Fruit fly (Drosophila melanogaster) whole organism, embryonic: ENCODE data around the gene CG32639.
A peak's percentile ranks its signal among the peaks of the same experiment; 100 is the strongest.

Source experiments
- Aef1 ChIP-seq: fragments of 200-800 bp; sonication (Bioruptor generic); IDR thresholded peaks from 3 replicates; pipeline ENCODE4 v1.3.6; 2022; ENCODE audit warnings: missing biosample characterization, missing genetic modification characterization
- Atf6 ChIP-seq: fragments of 200-800 bp; sonication (Bioruptor generic); IDR thresholded peaks from 2 replicates; pipeline ENCODE4 v1.3.6; 2022; ENCODE audit warnings: missing biosample characterization, missing genetic modification characterization
- Bgb ChIP-seq: fragments of 200-800 bp; sonication (Bioruptor generic); IDR thresholded peaks from 2 replicates; pipeline ENCODE4 v1.3.6; 2022; ENCODE audit warnings: missing biosample characterization, missing genetic modification characterization; ENCODE audit not compliant: partially characterized antibody
- CG10209 ChIP-seq: fragments of 200-800 bp; sonication (Bioruptor generic); optimal IDR thresholded peaks from 3 replicates; lab custom pipeline; 2017; ENCODE audit warnings: missing biosample characterization, mild to moderate bottlenecking, missing genetic modification characterization, missing genetic modification reagents
- CG10959 ChIP-seq: fragments of 200-800 bp; sonication (Bioruptor generic); IDR thresholded peaks from 2 replicates; pipeline ENCODE4 v1.3.6; 2022; ENCODE audit warnings: missing biosample characterization, missing genetic modification characterization
- CG12659 ChIP-seq: fragments of 200-800 bp; sonication (Bioruptor generic); optimal IDR thresholded peaks from 3 replicates; lab custom pipeline; 2017; ENCODE audit warnings: mild to moderate bottlenecking, missing biosample characterization, missing genetic modification reagents, missing genetic modification characterization
- CG13424 ChIP-seq: fragments of 200-800 bp; sonication (Bioruptor generic); optimal IDR thresholded peaks from 2 replicates; lab custom pipeline; 2019; ENCODE audit warnings: missing biosample characterization, mild to moderate bottlenecking, missing genetic modification characterization, moderate library complexity
- CG13894 ChIP-seq: fragments of 200-800 bp; sonication (Bioruptor generic); optimal IDR thresholded peaks from 3 replicates; lab custom pipeline; 2018; ENCODE audit warnings: missing biosample characterization, mild to moderate bottlenecking, missing genetic modification characterization, moderate library complexity
- CG1647 ChIP-seq: fragments of 200-800 bp; sonication (Bioruptor generic); optimal IDR thresholded peaks from 3 replicates; lab custom pipeline; 2016; ENCODE audit warnings: missing biosample characterization, missing genetic modification characterization
- CG17361 ChIP-seq: fragments of 200-800 bp; sonication (Bioruptor generic); IDR thresholded peaks from 3 replicates; pipeline ENCODE4 v1.3.6; 2022; ENCODE audit warnings: missing biosample characterization, missing genetic modification characterization
- CG17912 ChIP-seq: fragments of 200-800 bp; sonication (Bioruptor generic); optimal IDR thresholded peaks from 2 replicates; lab custom pipeline; 2018; ENCODE audit warnings: missing biosample characterization, mild to moderate bottlenecking, missing genetic modification characterization
- CG1792 ChIP-seq: fragments of 200-800 bp; sonication (Bioruptor generic); optimal IDR thresholded peaks from 2 replicates; lab custom pipeline; 2016; ENCODE audit warnings: missing biosample characterization, missing genetic modification characterization
- CG1832 ChIP-seq: fragments of 200-800 bp; sonication (Bioruptor generic); optimal IDR thresholded peaks from 2 replicates; lab custom pipeline; 2017; ENCODE audit warnings: missing biosample characterization, mild to moderate bottlenecking, missing genetic modification characterization, inconsistent platforms
- CG2202 ChIP-seq: fragments of 200-800 bp; sonication (Bioruptor generic); optimal IDR thresholded peaks from 2 replicates; lab custom pipeline; 2018; ENCODE audit warnings: missing biosample characterization, mild to moderate bottlenecking, missing genetic modification characterization
- CG32767 ChIP-seq: fragments of 200-800 bp; sonication (Bioruptor generic); IDR thresholded peaks from 2 replicates; pipeline ENCODE4 v1.3.6; 2022; ENCODE audit warnings: missing biosample characterization, missing genetic modification characterization
- CG33213 ChIP-seq: fragments of 200-800 bp; sonication (Bioruptor generic); optimal IDR thresholded peaks from 3 replicates; lab custom pipeline; 2016; ENCODE audit warnings: missing biosample characterization, missing genetic modification characterization
- CG34224 ChIP-seq: fragments of 200-800 bp; sonication (Bioruptor generic); IDR thresholded peaks from 3 replicates; pipeline ENCODE4 v1.3.6; 2022; ENCODE audit warnings: missing biosample characterization, missing genetic modification characterization; ENCODE audit not compliant: partially characterized antibody
- CG6175 ChIP-seq: fragments of 200-800 bp; sonication (Bioruptor generic); IDR thresholded peaks from 3 replicates; pipeline ENCODE4 v1.3.6; 2022; ENCODE audit warnings: missing biosample characterization, missing genetic modification characterization
- CG7556 ChIP-seq: fragments of 200-800 bp; sonication (Bioruptor generic); optimal IDR thresholded peaks from 2 replicates; lab custom pipeline; 2017; ENCODE audit warnings: missing biosample characterization, mild to moderate bottlenecking, missing genetic modification characterization
- CkIIα-i1 ChIP-seq: fragments of 200-800 bp; sonication (Bioruptor generic); IDR thresholded peaks from 2 replicates; pipeline ENCODE4 v1.3.6; 2022; ENCODE audit warnings: missing biosample characterization, missing genetic modification characterization
- Dll ChIP-seq: fragments of 200-800 bp; sonication (Bioruptor generic); IDR thresholded peaks from 4 replicates; pipeline ENCODE4 v1.3.6; 2022; ENCODE audit warnings: missing biosample characterization, missing genetic modification characterization; ENCODE audit not compliant: partially characterized antibody
- Dp ChIP-seq: fragments of 200-800 bp; sonication (Bioruptor generic); optimal IDR thresholded peaks from 2 replicates; lab custom pipeline; 2018; ENCODE audit warnings: missing biosample characterization, mild to moderate bottlenecking, missing genetic modification characterization, moderate library complexity
- Drgx ChIP-seq: fragments of 200-800 bp; sonication (Bioruptor generic); IDR thresholded peaks from 2 replicates; pipeline ENCODE4 v1.3.6; 2022; ENCODE audit warnings: missing biosample characterization, missing genetic modification characterization
- HmgZ ChIP-seq: fragments of 200-800 bp; sonication (Bioruptor generic); optimal IDR thresholded peaks from 2 replicates; lab custom pipeline; 2018; ENCODE audit warnings: missing biosample characterization, mild to moderate bottlenecking, missing genetic modification characterization
- Lhr ChIP-seq: fragments of 200-800 bp; sonication (Bioruptor generic); optimal IDR thresholded peaks from 3 replicates; lab custom pipeline; 2017; ENCODE audit warnings: mild to moderate bottlenecking, missing biosample characterization, missing genetic modification reagents, missing genetic modification characterization
- Max ChIP-seq: fragments of 200-800 bp; sonication (Bioruptor generic); optimal IDR thresholded peaks from 2 replicates; lab custom pipeline; 2016; ENCODE audit warnings: missing biosample characterization, mild to moderate bottlenecking, missing genetic modification characterization
- Mes4 ChIP-seq: fragments of 200-800 bp; sonication (Bioruptor generic); optimal IDR thresholded peaks from 2 replicates; lab custom pipeline; 2016; ENCODE audit warnings: missing biosample characterization, missing genetic modification characterization
- NfI ChIP-seq: fragments of 200-800 bp; sonication (Bioruptor generic); optimal IDR thresholded peaks from 3 replicates; lab custom pipeline; 2018; ENCODE audit warnings: missing biosample characterization, mild to moderate bottlenecking, missing genetic modification characterization, moderate library complexity
- Opbp ChIP-seq: fragments of 200-800 bp; sonication (Bioruptor generic); IDR thresholded peaks from 3 replicates; pipeline ENCODE4 v1.3.6; 2022; ENCODE audit warnings: missing biosample characterization, missing genetic modification characterization; ENCODE audit not compliant: partially characterized antibody
- Taf1 ChIP-seq: fragments of 200-800 bp; sonication (Bioruptor generic); IDR thresholded peaks from 2 replicates; pipeline ENCODE4 v1.3.6; 2022; ENCODE audit warnings: missing biosample characterization, missing genetic modification characterization
- Tbp ChIP-seq: fragments of >200 bp; optimal IDR thresholded peaks from 2 replicates; lab custom pipeline; 2018; ENCODE audit warnings: missing biosample characterization, missing genetic modification characterization
- YL-1 ChIP-seq: fragments of 200-800 bp; sonication (Bioruptor generic); optimal IDR thresholded peaks from 3 replicates; lab custom pipeline; 2017; ENCODE audit warnings: missing biosample characterization, mild to moderate bottlenecking, missing genetic modification characterization
- al ChIP-seq: fragments of 200-800 bp; sonication (Bioruptor generic); IDR thresholded peaks from 2 replicates; pipeline ENCODE4 v1.3.6; 2022; ENCODE audit warnings: missing biosample characterization, missing genetic modification characterization
- ase ChIP-seq: fragments of 200-800 bp; sonication (Bioruptor generic); IDR thresholded peaks from 3 replicates; pipeline ENCODE4 v1.3.6; 2022; ENCODE audit warnings: missing biosample characterization, missing genetic modification characterization
- bowl ChIP-seq: fragments of 200-800 bp; sonication (Bioruptor generic); IDR thresholded peaks from 2 replicates; pipeline ENCODE4 v1.3.6; 2022; ENCODE audit warnings: missing biosample characterization, missing genetic modification characterization
- cad ChIP-seq: fragments of >200 bp; optimal IDR thresholded peaks from 2 replicates; lab custom pipeline; 2017; ENCODE audit warnings: missing biosample characterization, missing genetic modification characterization
- caup ChIP-seq: fragments of 200-800 bp; sonication (Bioruptor generic); optimal IDR thresholded peaks from 3 replicates; lab custom pipeline; 2017; ENCODE audit warnings: missing biosample characterization, mild to moderate bottlenecking, missing genetic modification characterization, moderate library complexity; ENCODE audit not compliant: severe bottlenecking
- dm ChIP-seq: fragments of 200-800 bp; sonication (Bioruptor generic); optimal IDR thresholded peaks from 3 replicates; lab custom pipeline; 2016; ENCODE audit warnings: missing biosample characterization, missing genetic modification characterization
- dysf ChIP-seq: fragments of 200-800 bp; sonication (Bioruptor generic); IDR thresholded peaks from 3 replicates; pipeline ENCODE4 v1.3.6; 2022; ENCODE audit warnings: missing biosample characterization, missing genetic modification characterization
- hb ChIP-seq: fragments of 200-800 bp; sonication (Bioruptor generic); IDR thresholded peaks from 3 replicates; pipeline ENCODE4 v1.3.6; 2022; ENCODE audit warnings: missing biosample characterization, missing genetic modification characterization; ENCODE audit not compliant: partially characterized antibody
- jigr1 ChIP-seq: fragments of 200-800 bp; sonication (Bioruptor generic); IDR thresholded peaks from 3 replicates; pipeline ENCODE4 v1.3.6; 2022; ENCODE audit warnings: missing biosample characterization, missing genetic modification characterization
- jing ChIP-seq: fragments of 200-800 bp; sonication (Bioruptor generic); optimal IDR thresholded peaks from 2 replicates; lab custom pipeline; 2018; ENCODE audit warnings: missing biosample characterization, mild to moderate bottlenecking, missing genetic modification characterization
- mirr ChIP-seq: fragments of 200-800 bp; sonication (Bioruptor generic); optimal IDR thresholded peaks from 3 replicates; lab custom pipeline; 2018; ENCODE audit warnings: missing biosample characterization, mild to moderate bottlenecking, missing genetic modification characterization
- nerfin-2 ChIP-seq: fragments of 200-800 bp; sonication (Bioruptor generic); IDR thresholded peaks from 2 replicates; pipeline ENCODE4 v1.3.6; 2022; ENCODE audit warnings: missing biosample characterization, missing genetic modification characterization; ENCODE audit not compliant: partially characterized antibody
- peb ChIP-seq: fragments of 200-800 bp; sonication (Bioruptor generic); IDR thresholded peaks from 2 replicates; pipeline ENCODE4 v1.3.6; 2022; ENCODE audit warnings: missing biosample characterization, missing genetic modification characterization
- pzg ChIP-seq: fragments of 200-800 bp; sonication (Bioruptor generic); optimal IDR thresholded peaks from 3 replicates; lab custom pipeline; 2018; ENCODE audit warnings: missing biosample characterization, mild to moderate bottlenecking, missing genetic modification characterization, moderate library complexity
- sima ChIP-seq: fragments of 200-800 bp; sonication (Bioruptor generic); optimal IDR thresholded peaks from 2 replicates; lab custom pipeline; 2016; ENCODE audit warnings: missing biosample characterization, missing genetic modification characterization
- sob ChIP-seq: fragments of 200-800 bp; sonication (Bioruptor generic); IDR thresholded peaks from 2 replicates; pipeline ENCODE4 v1.3.6; 2022; ENCODE audit warnings: missing biosample characterization, missing genetic modification characterization
- stwl ChIP-seq: fragments of 200-800 bp; sonication (Bioruptor generic); optimal IDR thresholded peaks from 3 replicates; lab custom pipeline; 2018; ENCODE audit warnings: missing biosample characterization, mild to moderate bottlenecking, missing genetic modification characterization, moderate library complexity
- trem ChIP-seq: fragments of 200-800 bp; optimal IDR thresholded peaks from 3 replicates; lab custom pipeline; 2019; ENCODE audit warnings: missing biosample characterization, mild to moderate bottlenecking, missing genetic modification characterization, moderate library complexity
- usp ChIP-seq: fragments of >200 bp; optimal IDR thresholded peaks from 2 replicates; lab custom pipeline; 2017; ENCODE audit warnings: missing biosample characterization, missing genetic modification characterization

CG32639 gene

DNA sequence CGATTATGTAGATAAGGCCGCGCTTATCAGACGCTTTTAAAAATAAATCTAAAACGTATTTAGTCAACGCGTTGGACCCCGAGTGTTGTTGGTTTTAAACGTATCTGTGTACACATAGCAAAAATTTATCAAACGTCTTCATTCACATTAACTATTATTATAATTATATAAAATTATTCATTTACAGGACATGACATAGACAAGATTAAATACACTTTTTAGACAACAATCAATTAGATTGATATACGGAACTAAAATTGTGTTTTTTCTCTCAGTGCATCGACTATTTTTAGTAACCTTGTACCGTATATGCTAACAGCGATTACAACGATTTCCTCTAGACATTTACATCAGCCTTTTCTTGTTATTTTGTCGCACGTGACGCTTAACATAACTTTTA, 40.3 kb upstream of the CG32639 start (continued):
- TF ChIP-seq Dll (GFP tag; lab: Robert Waterston, UW) (no peak), bowl (GFP tag; lab: Robert Waterston, UW) (no peak), CG2202 (tag; lab: Kevin White, UChicago) (no peak), HmgZ (peak; percentile 54), peb (GFP tag; lab: Robert Waterston, UW) (no peak), caup (GFP tag; lab: Kevin White, UChicago) (peak; percentile 81), CG13894 (tag; lab: Kevin White, UChicago) (peak; percentile 82), cad (GFP tag; lab: Kevin White, UChicago) (no peak), CG1832 (GFP tag; lab: Kevin White, UChicago) (no peak), CG17912 (GFP tag; lab: Kevin White, UChicago) (no peak), NfI (peak; percentile 71), Bgb (GFP tag; lab: Robert Waterston, UW) (no peak), CG1647 (GFP tag; lab: Kevin White, UChicago) (no peak), Lhr (GFP tag; lab: Kevin White, UChicago) (no peak), CG13424 (tag; lab: Kevin White, UChicago) (peak; percentile 74), sima (GFP tag; lab: Kevin White, UChicago) (no peak), Taf1 (GFP tag; lab: Robert Waterston, UW) (peak; percentile 67), CG1792 (no peak), CG12659 (GFP tag; lab: Kevin White, UChicago) (peak; percentile 77), jing (GFP tag; lab: Kevin White, UChicago) (no peak), jigr1 (GFP tag; lab: Robert Waterston, UW) (no peak), sob (GFP tag; lab: Robert Waterston, UW) (peak; percentile 89), nerfin-2 (no peak), CG34224 (GFP tag; lab: Robert Waterston, UW) (no peak), Atf6 (peak; percentile 88), mirr (GFP tag; lab: Kevin White, UChicago) (peak; percentile 40), CG6175 (GFP tag; lab: Robert Waterston, UW) (no peak), Dp (GFP tag; lab: Kevin White, UChicago) (no peak), usp (GFP tag; lab: Kevin White, UChicago) (no peak), dysf (GFP tag; lab: Robert Waterston, UW) (peak; percentile 87), Max (peak; percentile 52), CG10959 (GFP tag; lab: Robert Waterston, UW) (no peak), Tbp (GFP tag; lab: Kevin White, UChicago) (no peak), CG7556 (GFP tag; lab: Kevin White, UChicago) (peak; percentile 78), CG32767 (GFP tag; lab: Robert Waterston, UW) (no peak), YL-1 (GFP tag; lab: Kevin White, UChicago) (no peak), al (GFP tag; lab: Robert Waterston, UW) (peak; percentile 85), pzg (GFP tag; lab: Kevin White, UChicago) (no peak), hb (GFP tag; lab: Robert Waterston, UW) (no peak), dm (GFP tag; lab: Kevin White, UChicago) (no peak), CG10209 (peak; percentile 76), ase (GFP tag; lab: Robert Waterston, UW) (peak; percentile 60; the same call in 2 of the 3 replicates), Opbp (GFP tag; lab: Robert Waterston, UW) (no peak), CkIIα-i1 (GFP tag; lab: Robert Waterston, UW) (no peak), Mes4 (GFP tag; lab: Kevin White, UChicago) (no peak), CG17361 (GFP tag; lab: Robert Waterston, UW) (peak; percentile 76), Aef1 (GFP tag; lab: Robert Waterston, UW) (peak; percentile 77), trem (tag; lab: Kevin White, UChicago) (peak; percentile 30), stwl (tag; lab: Kevin White, UChicago) (no peak), Drgx (GFP tag; lab: Robert Waterston, UW) (peak; percentile 67; the same call in 1 of the 2 replicates), CG33213 (GFP tag; lab: Kevin White, UChicago) (no peak)
